Fruit fly (Drosophila melanogaster) whole organism, adult: Measurements from ENCODE around the gene alphaKap4.

Source experiments
- CG14711 ChIP-seq: fragments of 200-800 bp; sonication (Bioruptor generic); optimal IDR thresholded peaks from 2 replicates; lab custom pipeline; 2018; ENCODE audit warnings: missing biosample characterization, mild to moderate bottlenecking, missing genetic modification characterization, moderate library complexity
- Clk ChIP-seq: fragments of 200-800 bp; sonication (Bioruptor generic); optimal IDR thresholded peaks from 2 replicates; lab custom pipeline; 2017; ENCODE audit warnings: missing biosample characterization, missing genetic modification characterization
- pad ChIP-seq: fragments of 200-800 bp; sonication (Bioruptor generic); optimal IDR thresholded peaks from 3 replicates; lab custom pipeline; 2017; ENCODE audit warnings: missing biosample characterization, missing genetic modification characterization, mild to moderate bottlenecking, moderate library complexity, missing genetic modification reagents

- TF ChIP-seq CG14711 (tag; lab: Kevin White, UChicago) (no peak), pad (no peak), Clk (GFP tag; lab: Kevin White, UChicago) (no peak)
Observed at dm6 chr3L:6054343-6054742, 43.5 kb upstream of the alphaKap4 start, which contains the start of gene Jon65Ai.
